Worm (Caenorhabditis elegans): ENCODE results near the gene F15B9.10.

DNA sequence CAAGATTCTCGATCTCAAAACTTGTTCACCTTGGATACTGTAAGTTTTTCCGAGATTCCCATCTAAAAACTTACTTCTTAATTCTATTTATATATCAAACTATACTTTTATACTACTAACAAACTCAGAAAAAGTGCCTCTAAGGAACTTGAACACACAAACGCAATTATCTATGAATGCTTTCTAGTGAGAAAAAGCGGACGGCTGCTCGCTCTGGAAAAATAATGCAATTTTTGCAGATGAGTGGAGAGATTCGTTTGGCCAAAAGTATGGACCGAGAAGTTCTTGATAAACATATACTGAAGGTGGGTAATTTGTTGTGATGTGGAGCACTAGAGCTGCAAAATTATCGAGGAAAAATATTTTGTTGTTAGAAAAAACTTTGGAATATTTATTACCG is 11.3 kb upstream of the F15B9.10 start:
- no peak for TF ChIP-seq skn-1 (tag; optimal IDR thresholded peaks at IDR 0.05)
- no peak for TF ChIP-seq ceh-82 (tag; optimal IDR thresholded peaks at IDR 0.05)
- no peak for TF ChIP-seq ceh-16 (tag; optimal IDR thresholded peaks at IDR 0.05)

Data from whole organism, L3 larva.